Worm (Caenorhabditis elegans) whole organism, L3 larva: ENCODE measurements around the gene srbc-40.
A peak's percentile ranks its signal among the peaks of the same experiment; 100 is the strongest.

ENCODE experiments used
- ZK546.5 ChIP-seq: sonication (generic microtip); optimal IDR thresholded peaks from 2 replicates; lab custom pipeline; 2017; ENCODE audit warnings: missing biosample characterization, missing genetic modification characterization
- ama-1 ChIP-seq: fragments of 150-350 bp; optimal IDR thresholded peaks from 2 replicates; lab custom pipeline; 2018
- ceh-28 ChIP-seq: fragments of 150-350 bp; optimal IDR thresholded peaks from 2 replicates; lab custom pipeline; 2014; ENCODE audit warnings: missing biosample characterization, missing genetic modification reagents, missing genetic modification characterization
- ceh-82 ChIP-seq: fragments of 150-350 bp; optimal IDR thresholded peaks from 2 replicates; lab custom pipeline; 2014; ENCODE audit warnings: missing biosample characterization, missing genetic modification characterization
- ceh-9 ChIP-seq: sonication (generic microtip); optimal IDR thresholded peaks from 2 replicates; lab custom pipeline; 2018; ENCODE audit warnings: missing biosample characterization, missing genetic modification characterization
- daf-12 ChIP-seq: fragments of 150-350 bp; optimal IDR thresholded peaks from 2 replicates; lab custom pipeline; 2014; ENCODE audit warnings: missing biosample characterization, missing genetic modification reagents, missing genetic modification characterization
- egl-27 ChIP-seq: sonication (generic microtip); optimal IDR thresholded peaks from 4 replicates; lab custom pipeline; 2017; ENCODE audit warnings: missing biosample characterization, missing genetic modification reagents, missing genetic modification characterization
- elt-1 ChIP-seq: fragments of 150-350 bp; optimal IDR thresholded peaks from 2 replicates; lab custom pipeline; 2014; ENCODE audit warnings: missing biosample characterization, missing genetic modification characterization
- elt-2 ChIP-seq: sonication (generic microtip); optimal IDR thresholded peaks from 2 replicates; lab custom pipeline; 2016; ENCODE audit warnings: missing genetic modification reagents, mild to moderate bottlenecking, missing genetic modification characterization, missing compliant biosample characterization
- elt-3 ChIP-seq, 3 experiments: fragments of 150-350 bp in 1 of 3; sonication (generic microtip) in 2 of 3; optimal IDR thresholded peaks; 2 replicates in 2 of 3; 4 replicates in 1 of 3; lab custom pipeline; 2014 to 2017; ENCODE audit warnings: missing biosample characterization in 3 of 3, missing genetic modification characterization in 3 of 3
- eor-1 ChIP-seq, 2 experiments: fragments of 150-350 bp; optimal IDR thresholded peaks; 2 replicates each; lab custom pipeline; 2014 to 2018; ENCODE audit warnings: missing biosample characterization in 2 of 2, missing genetic modification characterization in 2 of 2
- fkh-10 ChIP-seq: sonication (generic microtip); optimal IDR thresholded peaks from 2 replicates; lab custom pipeline; 2017; ENCODE audit warnings: missing biosample characterization, missing genetic modification reagents, missing genetic modification characterization
- fkh-2 ChIP-seq: fragments of 150-350 bp; optimal IDR thresholded peaks from 2 replicates; lab custom pipeline; 2014; ENCODE audit warnings: missing biosample characterization, missing genetic modification reagents, missing genetic modification characterization
- fos-1 ChIP-seq: fragments of 150-350 bp; optimal IDR thresholded peaks from 2 replicates; lab custom pipeline; 2014; ENCODE audit warnings: missing biosample characterization, missing genetic modification characterization
- hmg-11 ChIP-seq: sonication (generic microtip); optimal IDR thresholded peaks from 2 replicates; lab custom pipeline; 2016; ENCODE audit warnings: missing genetic modification characterization, missing compliant biosample characterization
- jun-1 ChIP-seq: fragments of 150-350 bp; optimal IDR thresholded peaks from 2 replicates; lab custom pipeline; 2014; ENCODE audit warnings: missing biosample characterization, missing genetic modification reagents, missing genetic modification characterization
- lin-15B ChIP-seq: fragments of 150-350 bp; optimal IDR thresholded peaks from 2 replicates; lab custom pipeline; 2014; ENCODE audit warnings: missing biosample characterization, missing genetic modification characterization
- lin-39 ChIP-seq: fragments of 150-350 bp; optimal IDR thresholded peaks from 2 replicates; lab custom pipeline; 2018; ENCODE audit warnings: missing biosample characterization, missing genetic modification reagents, missing genetic modification characterization
- lsy-12 ChIP-seq: sonication (generic microtip); optimal IDR thresholded peaks from 2 replicates; lab custom pipeline; 2016; ENCODE audit warnings: mild to moderate bottlenecking, missing genetic modification characterization, missing compliant biosample characterization
- mml-1 ChIP-seq: fragments of 150-350 bp; sonication (generic microtip); optimal IDR thresholded peaks from 3 replicates; lab custom pipeline; 2014; ENCODE audit warnings: missing biosample characterization, missing genetic modification characterization
- nfya-1 ChIP-seq: sonication (generic microtip); optimal IDR thresholded peaks from 2 replicates; lab custom pipeline; 2017; ENCODE audit warnings: missing genetic modification characterization, mild to moderate bottlenecking, missing compliant biosample characterization, antibody characterized with exemption, moderate library complexity; ENCODE audit not compliant: insufficient read depth
- nhr-11 ChIP-seq: fragments of 150-350 bp; optimal IDR thresholded peaks from 2 replicates; lab custom pipeline; 2014; ENCODE audit warnings: missing biosample characterization, missing genetic modification characterization
- nhr-23 ChIP-seq: fragments of 150-350 bp; optimal IDR thresholded peaks from 2 replicates; lab custom pipeline; 2014; ENCODE audit warnings: missing biosample characterization, missing genetic modification reagents, missing genetic modification characterization
- nhr-237 ChIP-seq: fragments of 150-350 bp; optimal IDR thresholded peaks from 2 replicates; lab custom pipeline; 2014; ENCODE audit warnings: missing biosample characterization, missing genetic modification characterization
- nhr-25 ChIP-seq: sonication (generic microtip); optimal IDR thresholded peaks from 2 replicates; lab custom pipeline; 2017; ENCODE audit warnings: missing biosample characterization, missing genetic modification characterization
- nhr-28 ChIP-seq: fragments of 150-350 bp; optimal IDR thresholded peaks from 2 replicates; lab custom pipeline; 2014; ENCODE audit warnings: missing biosample characterization, missing genetic modification characterization
- nhr-43 ChIP-seq: sonication (generic microtip); optimal IDR thresholded peaks from 2 replicates; lab custom pipeline; 2016; ENCODE audit warnings: mild to moderate bottlenecking, missing genetic modification characterization, missing compliant biosample characterization; ENCODE audit not compliant: poor library complexity, severe bottlenecking
- nhr-67 ChIP-seq: fragments of 150-350 bp; optimal IDR thresholded peaks from 2 replicates; lab custom pipeline; 2014; ENCODE audit warnings: missing biosample characterization, missing genetic modification characterization
- nhr-76 ChIP-seq: fragments of 150-350 bp; sonication (generic microtip); optimal IDR thresholded peaks from 5 replicates; lab custom pipeline; 2014; ENCODE audit warnings: missing biosample characterization, missing genetic modification characterization
- pqm-1 ChIP-seq: fragments of 150-350 bp; optimal IDR thresholded peaks from 2 replicates; lab custom pipeline; 2017; ENCODE audit warnings: missing biosample characterization, missing genetic modification characterization, inconsistent platforms
- snpc-4 ChIP-seq: fragments of 150-350 bp; optimal IDR thresholded peaks from 2 replicates; lab custom pipeline; 2014; ENCODE audit warnings: missing biosample characterization, missing genetic modification characterization
- unc-39 ChIP-seq: sonication (generic microtip); optimal IDR thresholded peaks from 4 replicates; lab custom pipeline; 2017; ENCODE audit warnings: missing biosample characterization, missing genetic modification characterization
- zag-1 ChIP-seq: fragments of 150-350 bp; optimal IDR thresholded peaks from 2 replicates; lab custom pipeline; 2014; ENCODE audit warnings: missing biosample characterization, missing genetic modification characterization
- ztf-11 ChIP-seq: fragments of 150-350 bp; optimal IDR thresholded peaks from 2 replicates; lab custom pipeline; 2014; ENCODE audit warnings: missing biosample characterization, missing genetic modification characterization

The srbc-40 gene

ce11 chrV:683858-684257 is 35.8 kb downstream of the srbc-40 start, which contains the start of gene F31F4.1:
F31F4.1 (plus strand) TSS chrV:684060.
- TF ChIP-seq pqm-1 (tag; lab: Kevin White, UChicago) (peak; percentile 44), elt-2 (tag; lab: Kevin White, UChicago) (peak; percentile 66), fkh-10 (no peak)

ce11 chrV:682031-682430 is 37.6 kb downstream of the srbc-40 start, which contains the start of gene srx-23:
srx-23 (plus strand) TSS chrV:682331.
- no peak for TF ChIP-seq jun-1 (tag; lab: Kevin White, UChicago)

- no peak for TF ChIP-seq egl-27 (tag; lab: Kevin White, UChicago)
- TF ChIP-seq zag-1: no peak
- no peak for TF ChIP-seq fkh-2 (tag; lab: Kevin White, UChicago)
- TF ChIP-seq nhr-237 (tag; lab: Kevin White, UChicago): no peak
- TF ChIP-seq nhr-23: no peak
- no peak for TF ChIP-seq daf-12 (tag; lab: Kevin White, UChicago)
- TF ChIP-seq nhr-67 (tag; lab: Kevin White, UChicago): no peak
- no peak for TF ChIP-seq ama-1 (lab: Kevin White, UChicago)
- no peak for TF ChIP-seq nhr-76 (tag; lab: Kevin White, UChicago)
- no peak for TF ChIP-seq snpc-4 (tag; lab: Kevin White, UChicago)
- no peak for TF ChIP-seq ceh-28 (tag; lab: Kevin White, UChicago)
- no peak for TF ChIP-seq hmg-11 (tag; lab: Kevin White, UChicago)
- TF ChIP-seq ZK546.5: no peak
Measured at ce11 chrV:679663-680062, 40.0 kb downstream of the srbc-40 start, which contains the start of gene srx-22. srx-22 (plus strand) TSS chrV:679963.

- TF ChIP-seq nhr-67 (tag; lab: Kevin White, UChicago) (no peak), lin-15B (tag; lab: Kevin White, UChicago) (peak; percentile 21), nhr-25 (peak; percentile 36), egl-27 (tag; lab: Kevin White, UChicago) (no peak), nhr-23 (peak; percentile 62), daf-12 (tag; lab: Kevin White, UChicago) (no peak), nhr-43 (tag; lab: Kevin White, UChicago) (peak; percentile 60), snpc-4 (tag; lab: Kevin White, UChicago) (peak; percentile 12), elt-2 (tag; lab: Kevin White, UChicago) (peak; percentile 28), ceh-28 (tag; lab: Kevin White, UChicago) (peak; percentile 30)
Measured at ce11 chrV:676550-677084, 43.0 kb downstream of the srbc-40 start, which contains the start of the genes fbxa-72 and srx-21. fbxa-72 (minus strand) TSS chrV:676753. srx-21 (plus strand) TSS chrV:677034.

ce11 chrV:676090-676489 is 43.5 kb downstream of the srbc-40 start:
- TF ChIP-seq snpc-4 (tag; lab: Kevin White, UChicago): peak; percentile 24
- TF ChIP-seq ztf-11 (tag; lab: Kevin White, UChicago): no peak
- no peak for TF ChIP-seq eor-1 (tag; optimal IDR thresholded peaks at IDR 0.05; lab: Kevin White, UChicago)
- no peak for TF ChIP-seq ceh-9 (tag; lab: Kevin White, UChicago)
- TF ChIP-seq ceh-82: no peak

- TF ChIP-seq fos-1 (no peak), fkh-2 (tag; lab: Kevin White, UChicago) (no peak), elt-2 (tag; lab: Kevin White, UChicago) (no peak), nhr-25 (no peak), daf-12 (tag; lab: Kevin White, UChicago) (no peak), nhr-28 (no peak), nhr-76 (tag; lab: Kevin White, UChicago) (no peak), mml-1 (no peak), snpc-4 (tag; lab: Kevin White, UChicago) (no peak), elt-1 (tag; lab: Kevin White, UChicago) (no peak), nfya-1 (tag; lab: Kevin White, UChicago) (no peak), lin-39 (tag; lab: Kevin White, UChicago) (no peak), ama-1 (lab: Kevin White, UChicago) (no peak), elt-3 (tag; optimal IDR thresholded peaks at IDR 0.05; lab: Kevin White, UChicago) (no peak), hmg-11 (tag; lab: Kevin White, UChicago) (no peak), unc-39 (tag; lab: Kevin White, UChicago) (no peak), lsy-12 (tag; lab: Kevin White, UChicago) (no peak), nhr-11 (tag; lab: Kevin White, UChicago) (no peak)
Measured at ce11 chrV:674213-674612, 45.4 kb downstream of the srbc-40 start, which contains the start of gene sru-25. sru-25 (minus strand) TSS chrV:674313.
